Worm (Caenorhabditis elegans): ENCODE measurements around the gene C56G2.4.
A peak's percentile ranks its signal among the peaks of the same experiment; 100 is the strongest.

The C56G2.4 gene

ce11 chrIII:6364395-6364794, 32.9 kb downstream of the C56G2.4 start:
- TF ChIP-seq nhr-25 (tag; optimal IDR thresholded peaks at IDR 0.05) (peak; percentile 74), lin-15B (tag; optimal IDR thresholded peaks at IDR 0.05) (peak; percentile 5), unc-62 (GFP tag; optimal IDR thresholded peaks at IDR 0.05) (peak; percentile 76), ztf-11 (tag; optimal IDR thresholded peaks at IDR 0.05) (no peak), elt-1 (tag; optimal IDR thresholded peaks at IDR 0.05) (peak; percentile 72), lin-39 (tag; optimal IDR thresholded peaks at IDR 0.05) (peak; percentile 88), nhr-23 (tag; optimal IDR thresholded peaks at IDR 0.05) (peak; percentile 32), ceh-82 (tag; optimal IDR thresholded peaks at IDR 0.05) (no peak), nhr-77 (tag; optimal IDR thresholded peaks at IDR 0.05) (no peak), nfya-1 (tag; optimal IDR thresholded peaks at IDR 0.05; ENCODE audit: insufficient read depth) (peak; percentile 19)

DNA sequence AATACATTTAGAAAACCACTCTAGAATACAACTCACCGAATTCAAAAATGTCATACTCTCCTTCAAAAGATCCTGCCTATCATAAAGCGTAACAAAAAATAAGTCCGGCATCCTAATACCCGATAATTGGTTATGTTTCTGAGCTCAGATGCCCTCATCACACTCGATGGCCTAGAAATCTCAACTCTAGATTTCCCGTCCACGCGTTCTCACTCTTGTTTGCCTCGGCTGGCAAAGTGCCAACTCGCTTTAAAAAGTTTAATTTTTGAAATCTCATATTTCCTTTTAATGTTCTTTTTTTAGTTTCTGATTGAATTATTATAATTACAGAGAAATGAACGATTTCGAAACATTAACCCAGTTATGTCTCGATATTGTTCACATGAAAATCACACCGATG, 36.2 kb downstream of the C56G2.4 start, which contains the start of the genes C56G2.15 and thoc-2:
TSS of gene C56G2.15 (minus strand) at position 188 of the 400 bp plus-strand sequence.
TSS of gene thoc-2 (plus strand) at position 331 of the 400 bp plus-strand sequence.
- TF ChIP-seq nfya-1 (tag; optimal IDR thresholded peaks at IDR 0.05; ENCODE audit: insufficient read depth) (peak; percentile 4), elt-1 (tag; optimal IDR thresholded peaks at IDR 0.05) (no peak), fkh-2 (tag; optimal IDR thresholded peaks at IDR 0.05) (no peak), elt-3 (tag; optimal IDR thresholded peaks at IDR 0.05) (no peak), snpc-4 (tag; optimal IDR thresholded peaks at IDR 0.05) (peak; percentile 14), lin-39 (tag; optimal IDR thresholded peaks at IDR 0.05) (peak; percentile 10), sea-2 (GFP tag; optimal IDR thresholded peaks at IDR 0.05) (no peak), pha-4 (tag; optimal IDR thresholded peaks at IDR 0.05) (peak; percentile 30)

DNA sequence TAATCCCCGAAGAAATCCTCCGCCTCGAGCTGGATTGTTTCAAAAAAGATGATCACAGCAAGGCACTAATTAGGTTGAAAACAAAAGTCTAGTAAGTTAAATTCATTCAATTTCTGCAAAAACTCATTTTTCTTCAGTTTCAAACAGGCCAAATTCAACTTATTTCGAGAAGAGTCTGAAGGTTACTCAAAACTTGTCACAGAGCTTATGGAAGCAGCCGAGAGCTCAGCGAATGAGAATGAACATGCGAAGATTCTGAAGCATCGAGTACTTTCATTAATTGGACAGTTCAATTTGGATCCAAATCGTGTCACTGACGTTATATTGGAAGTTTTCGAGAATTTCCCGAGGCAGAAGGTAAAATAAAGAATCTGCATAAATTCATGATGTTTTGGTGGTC, 37.0 kb downstream of the C56G2.4 start:
- TF ChIP-seq snpc-4 (tag; optimal IDR thresholded peaks at IDR 0.05): no peak
- no peak for TF ChIP-seq nhr-12 (tag; optimal IDR thresholded peaks at IDR 0.05)
- no peak for TF ChIP-seq elt-2 (tag; optimal IDR thresholded peaks at IDR 0.05)
- no peak for TF ChIP-seq fkh-2 (tag; optimal IDR thresholded peaks at IDR 0.05)
- TF ChIP-seq ZK546.5 (tag; optimal IDR thresholded peaks at IDR 0.05): no peak

DNA sequence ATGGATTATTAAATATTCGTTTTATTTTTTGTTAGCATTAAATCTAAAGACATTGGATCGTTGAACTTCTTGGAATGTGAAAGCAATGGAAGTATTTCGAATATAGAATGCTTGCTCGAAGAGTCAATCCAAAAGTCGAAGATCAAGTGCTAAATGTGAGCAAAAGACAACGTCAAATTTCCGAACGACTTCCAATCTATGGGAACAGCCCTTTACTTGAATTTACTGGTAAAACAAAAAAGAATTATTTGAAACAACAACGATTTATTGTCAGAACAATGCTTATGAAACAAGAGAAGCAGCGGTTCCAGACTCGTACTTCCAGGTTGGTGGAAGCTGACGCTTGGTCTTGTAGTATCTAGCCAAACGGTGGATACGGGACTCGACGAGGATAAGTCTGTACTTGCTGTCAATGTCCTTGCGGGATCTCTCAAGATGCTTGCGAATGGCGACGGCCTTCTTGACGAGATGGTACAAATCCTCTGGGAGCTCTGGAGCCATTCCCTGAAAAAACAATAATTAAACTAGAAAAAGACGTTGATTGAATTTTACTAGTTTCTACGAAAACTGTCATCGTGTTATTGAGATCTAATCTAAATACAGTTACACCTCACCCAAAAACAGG, 42.4 kb downstream of the C56G2.4 start:
- TF ChIP-seq elt-2 (tag; optimal IDR thresholded peaks at IDR 0.05) (peak; percentile 8), fkh-10 (GFP tag; optimal IDR thresholded peaks at IDR 0.05) (no peak)

- TF ChIP-seq fos-1 (tag; optimal IDR thresholded peaks at IDR 0.05): no peak
- TF ChIP-seq egl-5 (tag; optimal IDR thresholded peaks at IDR 0.05): peak; percentile 58
- TF ChIP-seq nhr-76 (tag; optimal IDR thresholded peaks at IDR 0.05): no peak
- peak; percentile 92 for TF ChIP-seq nhr-23 (tag; optimal IDR thresholded peaks at IDR 0.05)
- TF ChIP-seq nfya-1 (tag; optimal IDR thresholded peaks at IDR 0.05; ENCODE audit: insufficient read depth): peak; percentile 97
- TF ChIP-seq ceh-28 (tag; optimal IDR thresholded peaks at IDR 0.05): peak; percentile 50
- peak; percentile 83 for TF ChIP-seq lin-15B (tag; optimal IDR thresholded peaks at IDR 0.05)
- no peak for TF ChIP-seq egl-27 (tag; optimal IDR thresholded peaks at IDR 0.05)
- no peak for TF ChIP-seq daf-12 (tag; optimal IDR thresholded peaks at IDR 0.05)
- TF ChIP-seq elt-2 (tag; optimal IDR thresholded peaks at IDR 0.05): peak; percentile 51
- no peak for TF ChIP-seq nhr-28 (tag; optimal IDR thresholded peaks at IDR 0.05)
- TF ChIP-seq jun-1 (tag; optimal IDR thresholded peaks at IDR 0.05): no peak
- TF ChIP-seq ceh-9 (tag; optimal IDR thresholded peaks at IDR 0.05): no peak
- TF ChIP-seq mdl-1 (tag; optimal IDR thresholded peaks at IDR 0.05): no peak
- TF ChIP-seq elt-3 (tag; optimal IDR thresholded peaks at IDR 0.05): no peak
- TF ChIP-seq unc-62 (GFP tag; optimal IDR thresholded peaks at IDR 0.05): no peak
- peak; percentile 34 for TF ChIP-seq pqm-1 (tag; optimal IDR thresholded peaks at IDR 0.05)
- TF ChIP-seq nhr-12 (tag; optimal IDR thresholded peaks at IDR 0.05): no peak
- no peak for TF ChIP-seq snpc-4 (tag; optimal IDR thresholded peaks at IDR 0.05)
- peak; percentile 84 for TF ChIP-seq lin-39 (tag; optimal IDR thresholded peaks at IDR 0.05)
- peak; percentile 40 for TF ChIP-seq nhr-11 (tag; optimal IDR thresholded peaks at IDR 0.05)
- TF ChIP-seq pha-4 (tag; optimal IDR thresholded peaks at IDR 0.05): peak; percentile 94
- no peak for TF ChIP-seq nhr-67 (tag; optimal IDR thresholded peaks at IDR 0.05)
- no peak for TF ChIP-seq elt-1 (tag; optimal IDR thresholded peaks at IDR 0.05)
- TF ChIP-seq mml-1 (tag; optimal IDR thresholded peaks at IDR 0.05): no peak
- TF ChIP-seq fkh-10 (GFP tag; optimal IDR thresholded peaks at IDR 0.05): no peak
- TF ChIP-seq nhr-237 (tag; optimal IDR thresholded peaks at IDR 0.05): no peak
- TF ChIP-seq ceh-16 (tag; optimal IDR thresholded peaks at IDR 0.05): no peak
- no peak for TF ChIP-seq aly-2 (tag; optimal IDR thresholded peaks at IDR 0.05)
- TF ChIP-seq fkh-2 (tag; optimal IDR thresholded peaks at IDR 0.05): no peak
- TF ChIP-seq nhr-77 (tag; optimal IDR thresholded peaks at IDR 0.05): no peak
- TF ChIP-seq nhr-43 (tag; optimal IDR thresholded peaks at IDR 0.05; ENCODE audit: poor library complexity, severe bottlenecking): peak; percentile 78
- TF ChIP-seq tbx-2 (tag; optimal IDR thresholded peaks at IDR 0.05): no peak
- TF ChIP-seq ztf-11 (tag; optimal IDR thresholded peaks at IDR 0.05): no peak
- TF ChIP-seq ama-1 (optimal IDR thresholded peaks at IDR 0.05): no peak
- TF ChIP-seq skn-1 (tag; optimal IDR thresholded peaks at IDR 0.05): peak; percentile 73
- no peak for TF ChIP-seq lsy-12 (tag; optimal IDR thresholded peaks at IDR 0.05)
- no peak for TF ChIP-seq zag-1 (tag; optimal IDR thresholded peaks at IDR 0.05)
Observed at ce11 chrIII:6374947-6375415, 43.4 kb downstream of the C56G2.4 start, which contains the start of the genes rps-13 and nfx-1. Gene rps-13, minus strand, starts transcription at chrIII:6374997. Gene nfx-1, plus strand, starts transcription at chrIII:6375379.
